Fruit fly (Drosophila melanogaster): ENCODE results near the gene Lint-O.

The Lint-O gene

DNA sequence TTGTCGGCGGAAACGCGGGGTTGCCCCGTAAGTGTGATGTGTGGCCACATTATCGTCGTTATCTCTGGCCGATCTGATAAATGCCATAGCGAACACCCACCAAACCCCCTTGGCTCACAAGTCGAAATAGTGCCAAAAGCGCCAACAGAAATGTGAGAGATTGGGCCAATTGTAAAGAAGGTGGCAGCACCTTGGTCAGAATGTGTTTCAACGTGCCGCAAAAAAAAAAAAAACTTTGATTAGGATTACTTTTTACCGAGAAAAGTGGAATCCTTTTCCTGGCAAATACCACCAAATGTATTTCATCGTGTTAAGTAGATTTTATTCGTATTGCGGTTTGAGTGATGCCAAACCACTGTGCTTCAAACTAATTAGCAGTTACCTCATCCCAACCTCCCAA lies 44.5 kb downstream of the Lint-O start:
- TF ChIP-seq Pif1B (GFP tag; optimal IDR thresholded peaks at IDR 0.05) (no peak), CG12605 (GFP tag; IDR thresholded peaks at IDR 0.05) (peak; percentile 25; the same call in 1 of the 2 replicates), D1 (tag; optimal IDR thresholded peaks at IDR 0.05) (no peak), gl (tag; optimal IDR thresholded peaks at IDR 0.05) (no peak), CG8301 (tag; optimal IDR thresholded peaks at IDR 0.05) (no peak), CG17806 (tag; optimal IDR thresholded peaks at IDR 0.05) (no peak), Snoo (tag; optimal IDR thresholded peaks at IDR 0.05) (peak; percentile 1), CG8159 (tag; optimal IDR thresholded peaks at IDR 0.05) (no peak), fd96Ca (GFP tag; IDR thresholded peaks at IDR 0.05) (peak; percentile 74), Ets98B (GFP tag; IDR thresholded peaks at IDR 0.05) (peak; percentile 80), CG15710 (tag; optimal IDR thresholded peaks at IDR 0.05) (no peak), rn (GFP tag; IDR thresholded peaks at IDR 0.05) (no peak), Pif1A (GFP tag; optimal IDR thresholded peaks at IDR 0.05) (peak; percentile 17), CG9948 (tag; optimal IDR thresholded peaks at IDR 0.05) (no peak), CG14655 (GFP tag; optimal IDR thresholded peaks at IDR 0.05) (no peak), CG10348 (GFP tag; IDR thresholded peaks at IDR 0.05) (no peak), CG32121 (GFP tag; IDR thresholded peaks at IDR 0.05) (peak; percentile 75), CG34367 (tag; optimal IDR thresholded peaks at IDR 0.05) (no peak), CG4496 (GFP tag; IDR thresholded peaks at IDR 0.05) (peak; percentile 79), EcR (GFP tag; optimal IDR thresholded peaks at IDR 0.05) (no peak), CG13204 (GFP tag; optimal IDR thresholded peaks at IDR 0.05) (no peak)

DNA sequence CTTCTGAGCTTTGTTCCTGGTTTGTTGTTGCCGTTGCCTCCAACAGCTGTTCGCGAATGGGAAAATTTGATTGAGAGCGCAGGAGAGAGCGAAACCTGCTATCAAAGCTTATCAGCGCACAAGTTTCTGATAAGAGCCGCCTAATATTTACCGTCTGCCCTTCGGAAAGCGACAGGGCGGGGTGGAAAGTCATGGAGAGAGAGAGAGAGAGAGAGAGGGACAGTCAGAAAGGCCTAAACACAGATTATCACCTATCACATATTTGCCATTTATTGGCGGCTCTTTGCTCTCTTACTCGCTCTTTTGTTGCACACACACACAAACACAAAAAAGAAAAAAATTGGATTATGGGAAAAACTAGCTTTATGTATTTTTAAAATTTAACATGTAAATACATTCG lies 45.1 kb downstream of the Lint-O start:
- TF ChIP-seq CG12605 (GFP tag; IDR thresholded peaks at IDR 0.05): 0 out of 2 replicates have a peak, but pooled peaks have one; percentile 4
- no peak for TF ChIP-seq CG32121 (GFP tag; IDR thresholded peaks at IDR 0.05)

DNA sequence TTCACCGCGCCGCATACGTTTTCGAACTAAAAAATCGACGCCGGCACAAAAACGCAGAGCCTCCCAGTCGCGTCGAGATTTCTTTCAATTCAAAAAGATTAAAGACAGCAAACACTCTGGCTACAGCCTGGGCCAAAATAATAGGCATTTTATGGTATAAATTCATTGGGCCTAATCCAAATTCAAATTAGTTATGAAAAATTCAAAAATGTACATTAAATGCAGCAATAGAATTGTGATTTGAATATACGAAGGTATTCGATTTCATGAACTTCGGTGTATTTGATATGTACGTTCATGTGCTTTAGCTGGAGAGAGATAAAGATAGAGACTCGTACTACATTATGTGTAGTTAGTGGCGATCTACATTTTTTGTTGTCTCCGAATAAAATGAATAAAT lies 45.5 kb downstream of the Lint-O start, which contains the start of gene Syx4:
Gene Syx4 (minus strand): TSS at position 35 of the 400 bp plus-strand sequence.
- TF ChIP-seq rn (GFP tag; IDR thresholded peaks at IDR 0.05) (peak; percentile 86), CG10348 (GFP tag; IDR thresholded peaks at IDR 0.05) (peak; percentile 76), CG4496 (GFP tag; IDR thresholded peaks at IDR 0.05) (peak; percentile 98), CG34367 (tag; optimal IDR thresholded peaks at IDR 0.05) (peak; percentile 89), Pif1A (GFP tag; optimal IDR thresholded peaks at IDR 0.05) (peak; percentile 91), Ets98B (GFP tag; IDR thresholded peaks at IDR 0.05) (peak; percentile 96), CG15710 (tag; optimal IDR thresholded peaks at IDR 0.05) (peak; percentile 90), Snoo (tag; optimal IDR thresholded peaks at IDR 0.05) (peak; percentile 79), CG12605 (GFP tag; IDR thresholded peaks at IDR 0.05) (peak; percentile 96), CG17806 (tag; optimal IDR thresholded peaks at IDR 0.05) (peak; percentile 88), EcR (GFP tag; optimal IDR thresholded peaks at IDR 0.05) (no peak), CG32121 (GFP tag; IDR thresholded peaks at IDR 0.05) (peak; percentile 94), CG14655 (GFP tag; optimal IDR thresholded peaks at IDR 0.05) (peak; percentile 89), gl (tag; optimal IDR thresholded peaks at IDR 0.05) (peak; percentile 78), CG8301 (tag; optimal IDR thresholded peaks at IDR 0.05) (peak; percentile 87), Pif1B (GFP tag; optimal IDR thresholded peaks at IDR 0.05) (peak; percentile 92), fd96Ca (GFP tag; IDR thresholded peaks at IDR 0.05) (peak; percentile 91), CG8159 (tag; optimal IDR thresholded peaks at IDR 0.05) (peak; percentile 90), CG13204 (GFP tag; optimal IDR thresholded peaks at IDR 0.05) (peak; percentile 30), CG9948 (tag; optimal IDR thresholded peaks at IDR 0.05) (peak; percentile 82), D1 (tag; optimal IDR thresholded peaks at IDR 0.05) (peak; percentile 64)

DNA sequence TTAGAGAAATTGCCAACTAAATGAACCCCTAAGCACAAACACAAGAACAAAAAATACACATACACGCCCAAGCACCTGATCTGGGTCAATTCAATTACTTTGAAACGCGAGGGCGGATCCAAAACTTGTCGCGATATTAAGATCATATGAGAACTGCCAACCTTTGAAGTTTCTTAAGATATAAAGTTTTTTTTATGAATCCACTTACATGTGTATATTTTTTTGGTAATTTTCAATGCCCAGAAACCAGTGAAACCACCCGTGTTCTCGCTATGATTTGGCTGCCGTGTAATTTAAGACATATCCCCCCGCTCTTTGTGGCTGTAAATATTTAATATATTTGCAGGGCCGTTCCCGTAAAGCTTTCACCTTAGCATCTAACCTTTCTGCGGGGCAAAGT lies 51.2 kb downstream of the Lint-O start:
- no peak for TF ChIP-seq gl (tag; optimal IDR thresholded peaks at IDR 0.05)
- TF ChIP-seq CG8301 (tag; optimal IDR thresholded peaks at IDR 0.05): no peak
- no peak for TF ChIP-seq CG15710 (tag; optimal IDR thresholded peaks at IDR 0.05)
